Worm (Caenorhabditis elegans) whole organism, late embryonic: ENCODE results near the gene T06D8.2.

Experiments used
- C08G9.2 ChIP-seq: sonication (generic microtip); optimal IDR thresholded peaks from 2 replicates; lab custom pipeline; 2016; ENCODE audit warnings: mild to moderate bottlenecking, missing genetic modification characterization, moderate library complexity, missing compliant biosample characterization
- F13H6.1 ChIP-seq: sonication (generic microtip); optimal IDR thresholded peaks from 2 replicates; lab custom pipeline; 2016; ENCODE audit warnings: missing genetic modification characterization, missing compliant biosample characterization
- K09A11.1 ChIP-seq: sonication (generic microtip); optimal IDR thresholded peaks from 2 replicates; lab custom pipeline; 2017; ENCODE audit warnings: antibody characterized with exemption, mild to moderate bottlenecking, missing genetic modification characterization, missing compliant biosample characterization; ENCODE audit not compliant: insufficient read depth
- T23F11.4 ChIP-seq: fragments of 200-800 bp; sonication (Bioruptor generic); optimal IDR thresholded peaks from 2 replicates; lab custom pipeline; 2018; ENCODE audit warnings: mild to moderate bottlenecking, missing genetic modification characterization, missing compliant biosample characterization
- ahr-1 ChIP-seq: sonication (generic microtip); optimal IDR thresholded peaks from 2 replicates; lab custom pipeline; 2016; ENCODE audit warnings: missing genetic modification characterization, missing compliant biosample characterization
- ceh-24 ChIP-seq: sonication (generic microtip); optimal IDR thresholded peaks from 2 replicates; lab custom pipeline; 2016; ENCODE audit warnings: mild to moderate bottlenecking, missing genetic modification characterization, missing compliant biosample characterization
- ceh-30 ChIP-seq: fragments of 150-350 bp; optimal IDR thresholded peaks from 2 replicates; lab custom pipeline; 2014; ENCODE audit warnings: missing biosample characterization, missing genetic modification characterization
- ceh-34 ChIP-seq: sonication (generic microtip); optimal IDR thresholded peaks from 2 replicates; lab custom pipeline; 2016; ENCODE audit warnings: mild to moderate bottlenecking, missing genetic modification characterization, missing compliant biosample characterization
- ceh-45 ChIP-seq: fragments of 200-800 bp; sonication (Bioruptor generic); IDR thresholded peaks from 2 replicates; pipeline ENCODE4 v1.3.6; 2022; ENCODE audit warnings: missing genetic modification reagents, missing genetic modification characterization, missing compliant biosample characterization
- ceh-6 ChIP-seq: fragments of 200-800 bp; sonication (Bioruptor generic); optimal IDR thresholded peaks from 2 replicates; lab custom pipeline; 2018; ENCODE audit warnings: mild to moderate bottlenecking, missing genetic modification characterization, missing compliant biosample characterization
- ceh-9 ChIP-seq: sonication (generic microtip); optimal IDR thresholded peaks from 2 replicates; lab custom pipeline; 2016; ENCODE audit warnings: mild to moderate bottlenecking, missing genetic modification characterization, inconsistent platforms, missing compliant biosample characterization
- che-1 ChIP-seq: sonication (generic microtip); optimal IDR thresholded peaks from 2 replicates; lab custom pipeline; 2016; ENCODE audit warnings: mild to moderate bottlenecking, missing genetic modification characterization, missing compliant biosample characterization
- elt-4 ChIP-seq: sonication (generic microtip); optimal IDR thresholded peaks from 2 replicates; lab custom pipeline; 2016; ENCODE audit warnings: missing genetic modification characterization, missing compliant biosample characterization
- ets-4 ChIP-seq: sonication (generic microtip); optimal IDR thresholded peaks from 2 replicates; lab custom pipeline; 2016; ENCODE audit warnings: missing genetic modification characterization, missing compliant biosample characterization
- fax-1 ChIP-seq: sonication (generic microtip); optimal IDR thresholded peaks from 2 replicates; lab custom pipeline; 2016; ENCODE audit warnings: missing genotype, missing genetic modification characterization, missing compliant biosample characterization
- fkh-6 ChIP-seq: sonication (generic microtip); optimal IDR thresholded peaks from 2 replicates; lab custom pipeline; 2016; ENCODE audit warnings: missing genetic modification characterization, missing compliant biosample characterization
- hlh-13 ChIP-seq: fragments of 200-800 bp; sonication (Bioruptor generic); optimal IDR thresholded peaks from 2 replicates; lab custom pipeline; 2018; ENCODE audit warnings: mild to moderate bottlenecking, missing genetic modification characterization, missing compliant biosample characterization
- hlh-8 ChIP-seq: sonication (generic microtip); optimal IDR thresholded peaks from 2 replicates; lab custom pipeline; 2016; ENCODE audit warnings: missing genotype, missing genetic modification characterization, missing compliant biosample characterization
- lin-11 ChIP-seq: fragments of 200-800 bp; sonication (Bioruptor generic); optimal IDR thresholded peaks from 2 replicates; lab custom pipeline; 2018; ENCODE audit warnings: mild to moderate bottlenecking, missing genetic modification characterization, missing compliant biosample characterization
- madf-2 ChIP-seq: sonication (generic microtip); optimal IDR thresholded peaks from 2 replicates; lab custom pipeline; 2017; ENCODE audit warnings: missing genetic modification characterization, missing compliant biosample characterization
- mec-3 ChIP-seq: sonication (generic microtip); optimal IDR thresholded peaks from 2 replicates; lab custom pipeline; 2016; ENCODE audit warnings: borderline replicate concordance, missing genetic modification characterization, missing compliant biosample characterization
- pag-3 ChIP-seq: sonication (generic microtip); optimal IDR thresholded peaks from 2 replicates; lab custom pipeline; 2016; ENCODE audit warnings: missing compliant biosample characterization, missing genetic modification characterization, borderline replicate concordance
- pax-1 ChIP-seq: fragments of 150-350 bp; optimal IDR thresholded peaks from 2 replicates; lab custom pipeline; 2014; ENCODE audit warnings: missing biosample characterization, missing genetic modification characterization
- pha-2 ChIP-seq: sonication (generic microtip); optimal IDR thresholded peaks from 2 replicates; lab custom pipeline; 2017; ENCODE audit warnings: mild to moderate bottlenecking, missing genetic modification characterization, missing compliant biosample characterization
- pha-4 ChIP-seq: fragments of 150-350 bp; optimal IDR thresholded peaks from 2 replicates; lab custom pipeline; 2018; ENCODE audit warnings: missing biosample characterization, missing genetic modification reagents, missing genetic modification characterization
- pqm-1 ChIP-seq: sonication (generic microtip); optimal IDR thresholded peaks from 2 replicates; lab custom pipeline; 2016; ENCODE audit warnings: missing genetic modification characterization, missing compliant biosample characterization
- ref-2 ChIP-seq: sonication (generic microtip); optimal IDR thresholded peaks from 2 replicates; lab custom pipeline; 2016; ENCODE audit warnings: missing genetic modification characterization, missing compliant biosample characterization
- syd-9 ChIP-seq: sonication (generic microtip); optimal IDR thresholded peaks from 2 replicates; lab custom pipeline; 2016; ENCODE audit warnings: mild to moderate bottlenecking, missing genetic modification characterization, moderate library complexity, missing compliant biosample characterization
- tbx-2 ChIP-seq: sonication (generic microtip); optimal IDR thresholded peaks from 2 replicates; lab custom pipeline; 2016; ENCODE audit warnings: missing genetic modification characterization, missing compliant biosample characterization
- unc-3 ChIP-seq, 2 experiments: fragments of 200-800 bp in 1 of 2; sonication (Bioruptor generic) in 1 of 2; sonication (generic microtip) in 1 of 2; conservative IDR thresholded peaks in 1 of 2; optimal IDR thresholded peaks in 1 of 2; 2 replicates each; pipeline versions ENCODE4 v1.3.6 to Lab custom; 2016 to 2022; ENCODE audit warnings: missing compliant biosample characterization in 2 of 2, missing genetic modification characterization in 2 of 2, missing genetic modification reagents in 1 of 2
- unc-55 ChIP-seq: sonication (generic microtip); optimal IDR thresholded peaks from 2 replicates; lab custom pipeline; 2017; ENCODE audit warnings: missing biosample characterization, missing genetic modification reagents, missing genetic modification characterization
- unc-86 ChIP-seq: sonication (generic microtip); optimal IDR thresholded peaks from 2 replicates; lab custom pipeline; 2016; ENCODE audit warnings: missing genetic modification characterization, missing compliant biosample characterization
- zip-5 ChIP-seq: sonication (generic microtip); optimal IDR thresholded peaks from 2 replicates; lab custom pipeline; 2016; ENCODE audit warnings: missing genetic modification characterization, missing compliant biosample characterization

The T06D8.2 gene

DNA sequence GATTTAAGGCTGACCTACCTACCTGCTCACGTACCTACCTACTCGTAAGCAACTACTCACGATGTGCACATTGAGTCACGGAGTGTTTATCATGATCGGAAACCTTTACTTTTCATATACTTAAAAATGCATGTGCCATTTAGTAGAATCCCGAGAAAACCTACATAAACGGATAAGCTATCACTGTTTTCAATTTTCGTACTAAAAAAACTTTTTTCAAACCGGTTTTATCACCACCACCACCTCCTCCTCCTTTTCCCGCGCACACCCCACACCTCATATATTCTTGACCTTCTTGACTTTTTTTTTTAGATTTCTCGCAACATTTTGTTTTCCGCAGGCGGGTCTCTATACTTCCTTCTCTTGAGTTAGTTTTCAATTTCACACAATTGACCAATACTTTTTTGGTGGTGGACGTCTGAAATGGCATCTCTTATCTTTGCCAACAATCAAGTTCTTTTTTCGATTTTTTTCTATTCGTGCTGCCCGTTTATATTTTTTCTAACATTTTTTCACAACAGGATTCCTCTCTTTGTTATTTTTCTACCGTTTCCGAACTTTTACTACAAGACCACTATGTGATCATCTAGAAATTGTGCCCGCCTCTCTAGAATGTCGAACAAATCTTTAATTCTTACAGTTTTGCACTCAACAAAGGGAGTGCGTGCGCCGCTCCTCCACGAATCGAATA lies 23.8 kb upstream of the T06D8.2 start, which contains the start of gene srap-1:
Gene srap-1, plus strand, starts transcription at position 641 of the 691 bp plus-strand sequence.
- TF ChIP-seq T23F11.4 (GFP tag; lab: Kevin White, UChicago) = no peak
- no peak for TF ChIP-seq F13H6.1
- TF ChIP-seq ceh-45 (GFP tag; lab: Robert Waterston, UW) = no peak
- no peak for TF ChIP-seq lin-11 (tag; lab: Kevin White, UChicago)
- TF ChIP-seq K09A11.1 (tag; lab: Kevin White, UChicago) = no peak
- no peak for TF ChIP-seq ceh-30
- TF ChIP-seq ets-4 (tag; lab: Kevin White, UChicago) = no peak
- no peak for TF ChIP-seq fkh-6 (tag; lab: Kevin White, UChicago)
- no peak for TF ChIP-seq syd-9
- TF ChIP-seq ceh-24 (tag; lab: Kevin White, UChicago) = no peak
- no peak for TF ChIP-seq pha-4 (tag; lab: Kevin White, UChicago)
- no peak for TF ChIP-seq ref-2 (tag; lab: Kevin White, UChicago)
- TF ChIP-seq, all 69 proteins: peak for 0

DNA sequence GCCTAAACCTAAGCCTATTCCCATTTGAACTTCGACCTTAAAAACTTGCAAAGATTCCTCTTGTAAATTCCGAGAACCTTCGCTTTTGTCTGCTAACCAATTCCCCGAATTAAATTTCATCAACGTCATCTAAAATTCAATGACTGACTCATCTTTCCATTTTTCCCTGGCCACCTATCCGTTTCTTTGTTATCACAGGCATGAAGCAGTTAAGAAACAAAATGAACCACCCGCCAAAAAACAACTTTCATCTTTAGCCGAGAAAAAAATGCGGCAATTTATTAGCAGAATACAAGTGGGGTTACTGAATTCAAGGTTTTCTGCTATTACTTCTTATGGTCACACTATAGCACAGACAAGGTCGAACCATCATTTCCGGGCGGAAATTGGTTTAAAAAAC lies 21.7 kb upstream of the T06D8.2 start:
- TF ChIP-seq hlh-8 (tag; lab: Kevin White, UChicago) (no peak), zip-5 (tag; lab: Kevin White, UChicago) (no peak), pag-3 (tag; lab: Kevin White, UChicago) (no peak), ceh-9 (tag; lab: Kevin White, UChicago) (no peak), mec-3 (tag; lab: Kevin White, UChicago) (no peak), tbx-2 (tag; lab: Kevin White, UChicago) (no peak), pqm-1 (tag; lab: Kevin White, UChicago) (no peak), pha-4 (tag; lab: Kevin White, UChicago) (no peak), ceh-45 (GFP tag; lab: Robert Waterston, UW) (no peak), T23F11.4 (GFP tag; lab: Kevin White, UChicago) (no peak), pax-1 (tag; lab: Kevin White, UChicago) (no peak), unc-3 (GFP tag; conservative IDR thresholded peaks at IDR 0.05; lab: Robert Waterston, UW) (no peak), unc-3 (tag; optimal IDR thresholded peaks at IDR 0.05; lab: Kevin White, UChicago) (no peak), unc-55 (no peak)

ce11 chrII:11205783-11206182 lies 20.7 kb upstream of the T06D8.2 start:
- no peak for TF ChIP-seq madf-2 (tag; lab: Kevin White, UChicago)
- TF ChIP-seq fax-1 (tag; lab: Kevin White, UChicago) = no peak
- no peak for TF ChIP-seq ahr-1 (tag; lab: Kevin White, UChicago)
- TF ChIP-seq elt-4 (tag; lab: Kevin White, UChicago) = no peak
- TF ChIP-seq unc-55 = no peak
- TF ChIP-seq che-1 (tag; lab: Kevin White, UChicago) = no peak
- TF ChIP-seq hlh-8 (tag; lab: Kevin White, UChicago) = no peak
- TF ChIP-seq pag-3 (tag; lab: Kevin White, UChicago) = no peak
- TF ChIP-seq pha-2 (tag; lab: Kevin White, UChicago) = no peak
- TF ChIP-seq ceh-34 (tag; lab: Kevin White, UChicago) = no peak
- TF ChIP-seq C08G9.2 = no peak
- TF ChIP-seq unc-86 (tag; lab: Kevin White, UChicago) = no peak
- no peak for TF ChIP-seq ceh-6

DNA sequence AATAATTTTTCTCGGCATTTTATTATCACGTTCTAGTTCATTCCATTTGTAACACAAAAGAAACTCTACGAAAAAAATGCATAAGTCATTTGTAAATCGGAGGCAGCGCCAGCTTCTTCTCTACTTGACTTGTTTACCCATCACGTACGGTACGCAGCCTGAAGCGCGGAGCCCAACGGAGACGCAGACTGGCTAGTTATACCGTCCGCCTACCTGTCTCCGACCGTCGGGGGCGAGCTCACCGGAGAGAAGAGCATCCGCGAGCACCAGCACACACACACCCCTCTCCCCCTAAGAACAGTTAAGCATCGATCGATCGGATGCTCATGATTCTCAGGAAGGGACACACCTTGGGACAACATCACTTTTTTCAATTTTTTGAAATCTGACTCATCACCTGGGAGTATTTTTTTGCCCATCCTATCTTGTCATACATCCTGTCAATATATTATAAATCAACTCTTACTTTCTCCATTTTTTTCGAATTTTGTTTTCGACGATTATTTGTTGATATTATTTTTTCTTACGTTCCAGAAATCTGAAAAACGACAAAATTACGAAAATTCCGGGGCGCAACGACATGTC lies 4.6 kb upstream of the T06D8.2 start, which contains the start of gene plpr-1:
Gene plpr-1, plus strand, starts transcription at position 535 of the 585 bp plus-strand sequence.
- TF ChIP-seq ets-4 (tag; lab: Kevin White, UChicago) (peak; percentile 19), hlh-13 (no peak)
